Fruit fly (Drosophila melanogaster): Measurements from ENCODE around the gene snRNP-U1-70K.

The snRNP-U1-70K gene

DNA sequence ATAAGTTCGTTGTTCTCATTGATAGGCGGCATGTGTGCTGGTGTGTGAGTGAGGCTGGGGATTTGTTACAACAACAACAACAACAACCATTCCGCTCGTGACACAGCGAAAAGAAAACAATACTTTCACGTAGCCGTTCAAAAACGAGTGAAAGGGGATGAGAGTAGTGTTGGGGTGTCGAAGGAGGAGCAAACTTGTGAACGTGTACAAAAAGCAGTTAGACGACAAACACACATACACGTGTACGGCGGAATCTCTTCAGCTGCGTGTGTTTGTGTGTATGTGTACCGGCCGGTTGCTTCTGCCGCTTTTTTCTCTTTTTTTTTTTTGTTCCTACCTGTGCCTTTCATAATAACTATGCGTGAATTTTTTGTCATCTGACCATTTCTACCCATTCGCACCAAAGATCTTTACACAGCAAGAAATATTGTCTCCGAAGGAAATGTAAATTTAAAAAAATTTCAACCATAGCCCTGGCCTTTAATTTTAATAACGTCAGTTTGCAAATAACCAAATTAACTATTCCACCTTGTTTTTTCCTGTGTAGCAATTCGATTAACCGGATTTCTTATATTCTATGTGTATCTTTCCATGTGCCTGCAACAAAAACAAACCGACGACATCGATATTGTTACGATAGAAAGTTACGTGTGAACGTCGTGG is 49.3 kb downstream of the snRNP-U1-70K start (continued):
- TF ChIP-seq CG10321 (GFP tag; IDR thresholded peaks at IDR 0.05) (no peak), CG7839 (tag; optimal IDR thresholded peaks at IDR 0.05) (no peak), CG6272 (GFP tag; IDR thresholded peaks at IDR 0.05) (no peak), bigmax (GFP tag; optimal IDR thresholded peaks at IDR 0.05) (no peak), NC2β (GFP tag; optimal IDR thresholded peaks at IDR 0.05) (peak; percentile 61), CG31441 (GFP tag; IDR thresholded peaks at IDR 0.05) (no peak; the same call in 1 of the 2 replicates), Meics (GFP tag; optimal IDR thresholded peaks at IDR 0.05) (no peak), CG7745 (tag; optimal IDR thresholded peaks at IDR 0.05) (no peak), sr (GFP tag; IDR thresholded peaks at IDR 0.05) (no peak), MTF-1 (GFP tag; optimal IDR thresholded peaks at IDR 0.05; ENCODE audit: borderline replicate concordance) (no peak), cwo (GFP tag; optimal IDR thresholded peaks at IDR 0.05) (peak; percentile 35), chinmo (GFP tag; IDR thresholded peaks at IDR 0.05; ENCODE audit: partially characterized antibody) (0 out of 4 replicates have a peak, but pooled peaks have one; percentile 18), CG12299 (tag; optimal IDR thresholded peaks at IDR 0.05) (peak; percentile 49), CG12391 (tag; optimal IDR thresholded peaks at IDR 0.05) (peak; percentile 79), cad (GFP tag; optimal IDR thresholded peaks at IDR 0.05) (no peak), Dek (tag; optimal IDR thresholded peaks at IDR 0.05) (no peak), CG16863 (GFP tag; optimal IDR thresholded peaks at IDR 0.05) (peak; percentile 46), CG12659 (GFP tag; optimal IDR thresholded peaks at IDR 0.05) (peak; percentile 52), Vsx1 (GFP tag; optimal IDR thresholded peaks at IDR 0.05) (no peak), al (GFP tag; IDR thresholded peaks at IDR 0.05) (no peak; the same call in 1 of the 2 replicates), CG11093 (GFP tag; IDR thresholded peaks at IDR 0.05) (no peak), GATAe (GFP tag; conservative IDR thresholded peaks at IDR 0.05) (no peak), caup (GFP tag; optimal IDR thresholded peaks at IDR 0.05; ENCODE audit: severe bottlenecking) (peak; percentile 60), MBD-R2 (GFP tag; IDR thresholded peaks at IDR 0.05) (0 out of 2 replicates have a peak, but pooled peaks have one; percentile 6), CG7928 (GFP tag; optimal IDR thresholded peaks at IDR 0.05) (no peak), run (tag; optimal IDR thresholded peaks at IDR 0.05) (no peak), Xbp1 (GFP tag; optimal IDR thresholded peaks at IDR 0.05) (peak; percentile 76), fd102C (GFP tag; optimal IDR thresholded peaks at IDR 0.05) (no peak), en (GFP tag; optimal IDR thresholded peaks at IDR 0.05) (peak; percentile 67), CG8388 (GFP tag; optimal IDR thresholded peaks at IDR 0.05) (peak; percentile 74), CG9876 (GFP tag; optimal IDR thresholded peaks at IDR 0.05) (peak; percentile 35), lola (GFP tag; optimal IDR thresholded peaks at IDR 0.05) (peak in 1 of 3 experiments; percentile 66), CG18476 (GFP tag; optimal IDR thresholded peaks at IDR 0.05) (peak; percentile 33), CG5180 (GFP tag; optimal IDR thresholded peaks at IDR 0.05) (no peak), z (GFP tag; IDR thresholded peaks at IDR 0.05) (no peak)

DNA sequence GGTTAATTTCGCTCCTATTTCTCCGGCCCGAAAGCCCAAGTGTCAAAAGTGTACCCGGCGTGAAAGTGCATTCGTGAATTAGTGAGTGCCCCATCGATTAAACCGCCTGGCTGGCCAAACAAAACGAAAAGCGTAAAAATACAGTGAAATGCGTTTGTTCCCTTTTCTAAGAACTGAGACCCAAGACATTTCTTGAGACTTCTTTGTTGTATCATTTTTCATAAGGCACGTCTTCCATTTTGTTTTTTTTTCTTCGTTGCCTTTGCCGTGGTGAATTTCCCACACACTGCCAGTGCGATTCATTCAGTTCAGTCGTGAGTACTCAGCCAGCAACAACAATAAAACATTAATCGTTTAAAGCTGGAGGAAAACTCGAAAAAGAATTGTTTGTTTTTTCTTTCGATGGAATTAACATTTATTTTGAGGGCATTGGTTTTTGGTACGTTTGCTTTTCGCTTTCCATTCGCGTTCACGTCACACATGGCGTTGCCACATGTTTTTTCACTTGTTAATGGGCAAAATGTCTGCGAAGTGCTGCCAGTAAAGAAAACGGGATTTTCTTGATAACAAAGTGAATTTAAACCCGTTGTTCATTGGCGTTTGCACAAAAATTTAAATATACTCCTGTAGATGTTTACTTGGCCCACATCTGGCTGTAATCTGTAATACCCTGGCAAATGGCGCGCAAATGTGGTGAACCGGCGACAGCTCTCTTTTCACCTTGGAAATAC is 50.0 kb downstream of the snRNP-U1-70K start:
- peak; percentile 27 for TF ChIP-seq Blimp-1 (GFP tag; optimal IDR thresholded peaks at IDR 0.05)
- TF ChIP-seq toy (GFP tag; IDR thresholded peaks at IDR 0.05), result no peak
- peak; percentile 29 for TF ChIP-seq CG15514 (GFP tag; optimal IDR thresholded peaks at IDR 0.05)
- TF ChIP-seq Poxn (GFP tag; IDR thresholded peaks at IDR 0.05), result no peak
- TF ChIP-seq vfl (GFP tag; optimal IDR thresholded peaks at IDR 0.05), result no peak
- TF ChIP-seq ssp (GFP tag; IDR thresholded peaks at IDR 0.05), result no peak
- TF ChIP-seq Ravus (GFP tag; IDR thresholded peaks at IDR 0.05), result no peak
- peak; percentile 35; the same call in 1 of the 2 replicates for TF ChIP-seq E2f1 (GFP tag; IDR thresholded peaks at IDR 0.05)
- TF ChIP-seq cwo (GFP tag; optimal IDR thresholded peaks at IDR 0.05), result no peak
- no peak for TF ChIP-seq CG4282 (GFP tag; optimal IDR thresholded peaks at IDR 0.05)
- no peak for TF ChIP-seq Max (GFP tag; optimal IDR thresholded peaks at IDR 0.05)
- TF ChIP-seq CG1832 (GFP tag; optimal IDR thresholded peaks at IDR 0.05), result no peak
- TF ChIP-seq CG1602 (GFP tag; optimal IDR thresholded peaks at IDR 0.05), result no peak
- no peak for TF ChIP-seq danr (GFP tag; IDR thresholded peaks at IDR 0.05)
- TF ChIP-seq seq (GFP tag; IDR thresholded peaks at IDR 0.05), result no peak
